Fruit fly (Drosophila melanogaster) whole organism, embryonic: Measurements from ENCODE around the gene CG42455.

ENCODE experiments used
- Ada2b ChIP-seq: fragments of 200-800 bp; sonication (Bioruptor generic); IDR thresholded peaks from 2 replicates; pipeline ENCODE4 v1.3.6; 2022; ENCODE audit warnings: missing biosample characterization, missing genetic modification characterization
- Aef1 ChIP-seq: fragments of 200-800 bp; sonication (Bioruptor generic); IDR thresholded peaks from 3 replicates; pipeline ENCODE4 v1.3.6; 2022; ENCODE audit warnings: missing biosample characterization, missing genetic modification characterization
- Atf6 ChIP-seq: fragments of 200-800 bp; sonication (Bioruptor generic); IDR thresholded peaks from 2 replicates; pipeline ENCODE4 v1.3.6; 2022; ENCODE audit warnings: missing biosample characterization, missing genetic modification characterization
- BEAF-32 ChIP-seq: fragments of 200-800 bp; sonication (Bioruptor generic); optimal IDR thresholded peaks from 3 replicates; lab custom pipeline; 2017; ENCODE audit warnings: missing biosample characterization, missing genetic modification characterization, mild to moderate bottlenecking, moderate library complexity, missing genetic modification reagents
- CG11456 ChIP-seq: fragments of 200-800 bp; sonication (Bioruptor generic); IDR thresholded peaks from 3 replicates; pipeline ENCODE4 v1.3.6; 2022; ENCODE audit warnings: missing biosample characterization, missing genetic modification characterization
- CG11504 ChIP-seq: fragments of 200-800 bp; sonication (Bioruptor generic); optimal IDR thresholded peaks from 3 replicates; lab custom pipeline; 2019; ENCODE audit warnings: missing biosample characterization, mild to moderate bottlenecking, missing genetic modification characterization, moderate library complexity
- CG11723 ChIP-seq: fragments of 200-800 bp; sonication (Bioruptor generic); optimal IDR thresholded peaks from 2 replicates; lab custom pipeline; 2017; ENCODE audit warnings: missing biosample characterization, mild to moderate bottlenecking, missing genetic modification characterization
- CG12942 ChIP-seq: fragments of 200-800 bp; sonication (Bioruptor generic); optimal IDR thresholded peaks from 3 replicates; lab custom pipeline; 2016; ENCODE audit warnings: missing biosample characterization, missing genetic modification characterization
- CG14965 ChIP-seq: fragments of 200-800 bp; sonication (Bioruptor generic); optimal IDR thresholded peaks from 2 replicates; lab custom pipeline; 2016; ENCODE audit warnings: missing biosample characterization, missing genetic modification characterization, borderline replicate concordance
- CG15011 ChIP-seq: fragments of 200-800 bp; sonication (Bioruptor generic); optimal IDR thresholded peaks from 3 replicates; lab custom pipeline; 2018; ENCODE audit warnings: missing biosample characterization, mild to moderate bottlenecking, missing genetic modification characterization
- CG1647 ChIP-seq: fragments of 200-800 bp; sonication (Bioruptor generic); optimal IDR thresholded peaks from 3 replicates; lab custom pipeline; 2016; ENCODE audit warnings: missing biosample characterization, missing genetic modification characterization
- CG16863 ChIP-seq: fragments of 200-800 bp; sonication (Bioruptor generic); optimal IDR thresholded peaks from 3 replicates; lab custom pipeline; 2016; ENCODE audit warnings: missing biosample characterization, missing genetic modification characterization
- CG17186 ChIP-seq: fragments of 200-800 bp; sonication (Bioruptor generic); optimal IDR thresholded peaks from 3 replicates; lab custom pipeline; 2017; ENCODE audit warnings: missing biosample characterization, missing genetic modification reagents, missing genetic modification characterization
- CG17568 ChIP-seq: fragments of 200-800 bp; sonication (Bioruptor generic); optimal IDR thresholded peaks from 2 replicates; lab custom pipeline; 2018; ENCODE audit warnings: missing biosample characterization, mild to moderate bottlenecking, missing genetic modification characterization, moderate library complexity
- CG1792 ChIP-seq: fragments of 200-800 bp; sonication (Bioruptor generic); optimal IDR thresholded peaks from 2 replicates; lab custom pipeline; 2016; ENCODE audit warnings: missing biosample characterization, missing genetic modification characterization
- CG2202 ChIP-seq: fragments of 200-800 bp; sonication (Bioruptor generic); optimal IDR thresholded peaks from 2 replicates; lab custom pipeline; 2018; ENCODE audit warnings: missing biosample characterization, mild to moderate bottlenecking, missing genetic modification characterization
- CG2875 ChIP-seq: fragments of 200-800 bp; sonication (Bioruptor generic); optimal IDR thresholded peaks from 2 replicates; lab custom pipeline; 2017; ENCODE audit warnings: missing biosample characterization, mild to moderate bottlenecking, missing genetic modification characterization, missing genetic modification reagents
- CG31441 ChIP-seq: fragments of 200-800 bp; sonication (Bioruptor generic); IDR thresholded peaks from 2 replicates; pipeline ENCODE4 v1.3.6; 2022; ENCODE audit warnings: missing biosample characterization, missing genetic modification characterization
- CG3726 ChIP-seq: fragments of 200-800 bp; sonication (Bioruptor generic); IDR thresholded peaks from 3 replicates; pipeline ENCODE4, ENCODE4 v1.3.6; 2022; ENCODE audit warnings: missing biosample characterization, missing genetic modification characterization
- CG4360 ChIP-seq: fragments of 200-800 bp; sonication (Bioruptor generic); IDR thresholded peaks from 2 replicates; pipeline ENCODE4 v1.3.6; 2022; ENCODE audit warnings: missing biosample characterization, missing genetic modification characterization
- CG7372 ChIP-seq: fragments of 200-800 bp; sonication (Bioruptor generic); IDR thresholded peaks from 2 replicates; pipeline ENCODE4 v1.3.6; 2022; ENCODE audit warnings: missing biosample characterization, missing genetic modification characterization
- CG8359 ChIP-seq: fragments of 200-800 bp; sonication (Bioruptor generic); optimal IDR thresholded peaks from 2 replicates; lab custom pipeline; 2017; ENCODE audit warnings: missing biosample characterization, mild to moderate bottlenecking, missing genetic modification characterization, borderline replicate concordance
- CG8478 ChIP-seq: fragments of >200 bp; optimal IDR thresholded peaks from 2 replicates; lab custom pipeline; 2018
- Dip2 ChIP-seq: fragments of 200-800 bp; sonication (Bioruptor generic); IDR thresholded peaks from 2 replicates; pipeline ENCODE4 v1.3.6; 2022; ENCODE audit warnings: missing biosample characterization, missing genetic modification characterization
- Dp ChIP-seq: fragments of 200-800 bp; sonication (Bioruptor generic); optimal IDR thresholded peaks from 2 replicates; lab custom pipeline; 2018; ENCODE audit warnings: missing biosample characterization, mild to moderate bottlenecking, missing genetic modification characterization, moderate library complexity
- Ets97D ChIP-seq: fragments of 200-800 bp; sonication (Bioruptor generic); optimal IDR thresholded peaks from 3 replicates; lab custom pipeline; 2016; ENCODE audit warnings: missing biosample characterization, missing genetic modification characterization
- Hr39 ChIP-seq: fragments of >200 bp; optimal IDR thresholded peaks from 2 replicates; lab custom pipeline; 2017
- Max ChIP-seq: fragments of 200-800 bp; sonication (Bioruptor generic); optimal IDR thresholded peaks from 2 replicates; lab custom pipeline; 2016; ENCODE audit warnings: missing biosample characterization, mild to moderate bottlenecking, missing genetic modification characterization
- Meics ChIP-seq: fragments of 200-800 bp; sonication (Bioruptor generic); optimal IDR thresholded peaks from 2 replicates; lab custom pipeline; 2017; ENCODE audit warnings: missing biosample characterization, mild to moderate bottlenecking, missing genetic modification characterization
- NC2α ChIP-seq: fragments of 200-800 bp; sonication (Bioruptor generic); optimal IDR thresholded peaks from 2 replicates; lab custom pipeline; 2016; ENCODE audit warnings: missing biosample characterization, missing genetic modification characterization
- Rfx ChIP-seq: fragments of 200-800 bp; sonication (Bioruptor generic); IDR thresholded peaks from 2 replicates; pipeline ENCODE4 v1.3.6; 2022; ENCODE audit warnings: missing biosample characterization, missing genetic modification characterization
- al ChIP-seq: fragments of 200-800 bp; sonication (Bioruptor generic); IDR thresholded peaks from 2 replicates; pipeline ENCODE4 v1.3.6; 2022; ENCODE audit warnings: missing biosample characterization, missing genetic modification characterization
- ase ChIP-seq: fragments of 200-800 bp; sonication (Bioruptor generic); IDR thresholded peaks from 3 replicates; pipeline ENCODE4 v1.3.6; 2022; ENCODE audit warnings: missing biosample characterization, missing genetic modification characterization
- ems ChIP-seq: fragments of 200-800 bp; sonication (Bioruptor generic); optimal IDR thresholded peaks from 3 replicates; lab custom pipeline; 2016; ENCODE audit warnings: missing biosample characterization, missing genetic modification characterization
- exex ChIP-seq: fragments of 200-800 bp; sonication (Bioruptor generic); optimal IDR thresholded peaks from 4 replicates; lab custom pipeline; 2018; ENCODE audit warnings: missing biosample characterization, mild to moderate bottlenecking, missing genetic modification characterization, moderate library complexity
- ham ChIP-seq: fragments of 200-800 bp; sonication (Bioruptor generic); IDR thresholded peaks from 2 replicates; pipeline ENCODE4 v1.3.6; 2022; ENCODE audit warnings: missing biosample characterization, missing genetic modification characterization
- hbn ChIP-seq: fragments of 200-800 bp; sonication (Bioruptor generic); IDR thresholded peaks from 2 replicates; pipeline ENCODE4 v1.3.6; 2022; ENCODE audit warnings: missing biosample characterization, missing genetic modification characterization; ENCODE audit not compliant: partially characterized antibody
- hth ChIP-seq: fragments of >200 bp; optimal IDR thresholded peaks from 2 replicates; lab custom pipeline; 2017; ENCODE audit warnings: inconsistent platforms
- lab ChIP-seq: fragments of 200-800 bp; sonication (Bioruptor generic); optimal IDR thresholded peaks from 3 replicates; lab custom pipeline; 2017; ENCODE audit warnings: missing biosample characterization, missing genetic modification characterization, mild to moderate bottlenecking, moderate library complexity, missing genetic modification reagents
- nerfin-2 ChIP-seq: fragments of 200-800 bp; sonication (Bioruptor generic); IDR thresholded peaks from 2 replicates; pipeline ENCODE4 v1.3.6; 2022; ENCODE audit warnings: missing biosample characterization, missing genetic modification characterization; ENCODE audit not compliant: partially characterized antibody
- onecut ChIP-seq: fragments of 200-800 bp; sonication (Bioruptor generic); IDR thresholded peaks from 2 replicates; pipeline ENCODE4 v1.3.6; 2022; ENCODE audit warnings: missing biosample characterization, missing genetic modification characterization
- pum ChIP-seq: fragments of 200-800 bp; sonication (Bioruptor generic); optimal IDR thresholded peaks from 2 replicates; lab custom pipeline; 2016; ENCODE audit warnings: missing biosample characterization, missing genetic modification characterization
- pzg ChIP-seq: fragments of 200-800 bp; sonication (Bioruptor generic); optimal IDR thresholded peaks from 3 replicates; lab custom pipeline; 2018; ENCODE audit warnings: missing biosample characterization, mild to moderate bottlenecking, missing genetic modification characterization, moderate library complexity
- repo ChIP-seq: fragments of 200-800 bp; sonication (Bioruptor generic); optimal IDR thresholded peaks from 2 replicates; lab custom pipeline; 2016; ENCODE audit warnings: missing biosample characterization, missing genetic modification characterization
- salm ChIP-seq: fragments of 200-800 bp; sonication (Bioruptor generic); optimal IDR thresholded peaks from 2 replicates; lab custom pipeline; 2018; ENCODE audit warnings: missing biosample characterization, mild to moderate bottlenecking, missing genetic modification characterization
- schlank ChIP-seq: fragments of 200-800 bp; sonication (Bioruptor generic); optimal IDR thresholded peaks from 2 replicates; lab custom pipeline; 2018; ENCODE audit warnings: missing biosample characterization, mild to moderate bottlenecking, missing genetic modification characterization
- scrt ChIP-seq: fragments of 200-800 bp; sonication (Bioruptor generic); optimal IDR thresholded peaks from 2 replicates; lab custom pipeline; 2018; ENCODE audit warnings: missing biosample characterization, mild to moderate bottlenecking, missing genetic modification characterization, moderate library complexity
- sisA ChIP-seq: fragments of 200-800 bp; sonication (Bioruptor generic); IDR thresholded peaks from 2 replicates; pipeline ENCODE4 v1.3.6; 2022; ENCODE audit warnings: missing biosample characterization, missing genetic modification characterization
- slbo ChIP-seq: fragments of 200-800 bp; sonication (Bioruptor generic); IDR thresholded peaks from 2 replicates; pipeline ENCODE4 v1.3.6; 2022; ENCODE audit warnings: missing biosample characterization, missing genetic modification characterization
- sr ChIP-seq: fragments of 200-800 bp; sonication (Bioruptor generic); IDR thresholded peaks from 3 replicates; pipeline ENCODE4 v1.3.6; 2022; ENCODE audit warnings: missing biosample characterization, missing genetic modification characterization
- tgo ChIP-seq: fragments of 200-800 bp; sonication (Bioruptor generic); IDR thresholded peaks from 3 replicates; pipeline ENCODE4 v1.3.6; 2022; ENCODE audit warnings: missing biosample characterization, missing genetic modification characterization
- wor ChIP-seq: fragments of 200-800 bp; sonication (Bioruptor generic); IDR thresholded peaks from 2 replicates; pipeline ENCODE4 v1.3.6; 2022; ENCODE audit warnings: missing biosample characterization, missing genetic modification characterization
- zen ChIP-seq: fragments of 200-800 bp; sonication (Bioruptor generic); optimal IDR thresholded peaks from 3 replicates; lab custom pipeline; 2018; ENCODE audit warnings: missing biosample characterization, mild to moderate bottlenecking, missing genetic modification characterization, moderate library complexity

CG42455 gene

DNA sequence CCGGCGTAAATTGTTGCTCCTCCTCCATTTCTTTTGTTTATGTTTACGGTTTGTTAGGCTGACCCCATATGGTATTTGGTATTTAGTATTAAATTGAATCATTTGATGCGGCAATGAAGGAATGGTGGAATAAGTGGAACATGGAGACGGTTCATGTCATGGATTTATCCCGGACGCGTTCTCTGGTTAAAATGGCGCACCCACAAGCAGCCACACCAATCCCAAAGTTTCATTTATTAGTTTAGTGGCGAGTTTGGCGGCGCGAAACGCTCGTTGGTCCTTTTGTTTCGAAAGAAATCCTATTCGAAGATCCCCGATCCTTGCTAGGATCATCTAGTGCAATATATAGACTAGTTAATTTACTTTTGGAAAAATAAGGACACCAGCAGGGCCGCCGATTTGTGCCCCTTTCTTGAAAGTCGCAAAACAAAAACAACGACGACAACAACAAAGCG lies 3.8 kb upstream of the CG42455 start, which contains the start of the genes CG6685 and Dronc:
CG6685 (minus strand) TSS at position 51 of the 455 bp plus-strand sequence.
Dronc (plus strand) TSS at position 213 of the 455 bp plus-strand sequence.
- TF ChIP-seq al (GFP tag; lab: Robert Waterston, UW) (no peak), Hr39 (no peak), CG17568 (GFP tag; lab: Kevin White, UChicago) (no peak), BEAF-32 (GFP tag; lab: Kevin White, UChicago) (peak; percentile 46), CG11456 (GFP tag; lab: Robert Waterston, UW) (no peak), CG14965 (GFP tag; lab: Kevin White, UChicago) (no peak), CG1792 (peak; percentile 7), Max (GFP tag; lab: Kevin White, UChicago) (no peak), slbo (no peak), pum (no peak), schlank (no peak), CG31441 (GFP tag; lab: Robert Waterston, UW) (no peak), CG1647 (GFP tag; lab: Kevin White, UChicago) (no peak), ham (GFP tag; lab: Robert Waterston, UW) (no peak), salm (tag; lab: Kevin White, UChicago) (no peak), lab (GFP tag; lab: Kevin White, UChicago) (no peak), ase (no peak), Meics (no peak), Ada2b (GFP tag; lab: Robert Waterston, UW) (no peak), CG2875 (GFP tag; lab: Kevin White, UChicago) (no peak), CG2202 (tag; lab: Kevin White, UChicago) (no peak), CG11504 (tag; lab: Kevin White, UChicago) (no peak), Rfx (GFP tag; lab: Robert Waterston, UW) (no peak), Dip2 (GFP tag; lab: Robert Waterston, UW) (no peak), onecut (GFP tag; lab: Robert Waterston, UW) (0 out of 2 replicates have a peak, but pooled peaks have one; percentile 29), Aef1 (no peak), repo (no peak), CG11723 (GFP tag; lab: Kevin White, UChicago) (no peak), CG8359 (GFP tag; lab: Kevin White, UChicago) (no peak), hth (lab: Kevin White, UChicago) (no peak), nerfin-2 (GFP tag; lab: Robert Waterston, UW) (no peak), Atf6 (no peak), CG7372 (GFP tag; lab: Robert Waterston, UW) (no peak), zen (tag; lab: Kevin White, UChicago) (no peak), hbn (GFP tag; lab: Robert Waterston, UW) (no peak), CG15011 (GFP tag; lab: Kevin White, UChicago) (no peak), CG17186 (GFP tag; lab: Kevin White, UChicago) (peak; percentile 57), pzg (GFP tag; lab: Kevin White, UChicago) (peak; percentile 98), wor (GFP tag; lab: Robert Waterston, UW) (no peak), CG12942 (GFP tag; lab: Kevin White, UChicago) (no peak), sisA (no peak), Ets97D (GFP tag; lab: Kevin White, UChicago) (peak; percentile 90), CG3726 (GFP tag; lab: Robert Waterston, UW) (no peak), scrt (peak; percentile 64), CG8478 (lab: Kevin White, UChicago) (no peak), CG4360 (GFP tag; lab: Robert Waterston, UW) (peak; percentile 46; the same call in 1 of the 2 replicates), sr (GFP tag; lab: Robert Waterston, UW) (no peak; the same call in 2 of the 3 replicates), NC2α (GFP tag; lab: Kevin White, UChicago) (no peak), CG16863 (no peak), Dp (GFP tag; lab: Kevin White, UChicago) (peak; percentile 60), exex (tag; lab: Kevin White, UChicago) (no peak), ems (no peak), tgo (no peak)
